Worm (Caenorhabditis elegans) whole organism, L1 larva: Measurements from ENCODE around the gene F54F7.2.

ENCODE experiments used
- C34B4.2 ChIP-seq: sonication (generic microtip); optimal IDR thresholded peaks from 2 replicates; lab custom pipeline; 2017; ENCODE audit warnings: mild to moderate bottlenecking, missing genetic modification characterization, missing compliant biosample characterization
- ama-1 ChIP-seq: fragments of 150-350 bp; optimal IDR thresholded peaks from 2 replicates; lab custom pipeline; 2014
- blmp-1 ChIP-seq: fragments of 150-350 bp; optimal IDR thresholded peaks from 2 replicates; lab custom pipeline; 2014; ENCODE audit warnings: missing biosample characterization, missing genetic modification characterization
- ceh-90 ChIP-seq: sonication (generic microtip); optimal IDR thresholded peaks from 2 replicates; lab custom pipeline; 2016; ENCODE audit warnings: missing genetic modification characterization, missing compliant biosample characterization
- ces-1 ChIP-seq: fragments of 150-350 bp; optimal IDR thresholded peaks from 2 replicates; lab custom pipeline; 2014; ENCODE audit warnings: missing biosample characterization, missing genetic modification reagents, missing genetic modification characterization
- efl-1 ChIP-seq, 4 experiments: fragments of 150-350 bp; optimal IDR thresholded peaks in 3 of 4; peaks in 1 of 4; 1 replicate in 1 of 4; 2 replicates in 3 of 4; lab custom pipeline; 2014; ENCODE audit warnings: missing biosample characterization in 2 of 4, missing genetic modification characterization in 2 of 4, missing genetic modification reagents in 2 of 4
- egl-13 ChIP-seq: sonication (generic microtip); optimal IDR thresholded peaks from 2 replicates; lab custom pipeline; 2016; ENCODE audit warnings: missing genotype, missing genetic modification reagents, missing genetic modification characterization, missing compliant biosample characterization
- egl-27 ChIP-seq, 2 experiments: fragments of 150-350 bp in 1 of 2; sonication (generic microtip); optimal IDR thresholded peaks; 3 replicates each; lab custom pipeline; 2017 to 2018; ENCODE audit warnings: missing biosample characterization in 2 of 2, missing genetic modification characterization in 2 of 2, missing genetic modification reagents in 2 of 2
- elt-2 ChIP-seq: sonication (generic microtip); optimal IDR thresholded peaks from 2 replicates; lab custom pipeline; 2016; ENCODE audit warnings: missing genetic modification characterization, mild to moderate bottlenecking, inconsistent platforms, missing compliant biosample characterization, missing genetic modification reagents
- fkh-10 ChIP-seq: sonication (generic microtip); optimal IDR thresholded peaks from 2 replicates; lab custom pipeline; 2017; ENCODE audit warnings: missing biosample characterization, missing genetic modification reagents, missing genetic modification characterization
- fkh-8 ChIP-seq: sonication (generic microtip); optimal IDR thresholded peaks from 2 replicates; lab custom pipeline; 2016; ENCODE audit warnings: mild to moderate bottlenecking, missing genetic modification characterization, missing compliant biosample characterization
- fos-1 ChIP-seq: fragments of 150-350 bp; optimal IDR thresholded peaks from 2 replicates; lab custom pipeline; 2014; ENCODE audit warnings: missing biosample characterization, missing genetic modification characterization
- grh-1 ChIP-seq: fragments of 200-800 bp; sonication (Bioruptor generic); IDR thresholded peaks from 2 replicates; pipeline ENCODE4 v1.3.6; 2022; ENCODE audit warnings: missing genetic modification reagents, missing genetic modification characterization, missing compliant biosample characterization
- hlh-17 ChIP-seq: fragments of 200-800 bp; sonication (Bioruptor generic); optimal IDR thresholded peaks from 2 replicates; lab custom pipeline; 2018; ENCODE audit warnings: missing genetic modification characterization, mild to moderate bottlenecking, missing compliant biosample characterization, moderate library complexity, borderline replicate concordance
- hpl-2 ChIP-seq: fragments of 150-350 bp; optimal IDR thresholded peaks from 2 replicates; lab custom pipeline; 2014; ENCODE audit warnings: missing biosample characterization, missing genetic modification reagents, missing genetic modification characterization
- isw-1 ChIP-seq: fragments of 200-800 bp; sonication (Bioruptor generic); IDR thresholded peaks from 2 replicates; pipeline ENCODE4 v1.3.6; 2022; ENCODE audit warnings: missing genetic modification characterization, missing compliant biosample characterization
- lin-14 ChIP-seq: fragments of 200-800 bp; sonication (Bioruptor generic); optimal IDR thresholded peaks from 2 replicates; lab custom pipeline; 2018; ENCODE audit warnings: mild to moderate bottlenecking, missing genetic modification characterization, moderate library complexity, missing compliant biosample characterization
- lin-39 ChIP-seq: fragments of 150-350 bp; optimal IDR thresholded peaks from 2 replicates; lab custom pipeline; 2014; ENCODE audit warnings: missing biosample characterization, missing genetic modification reagents, missing genetic modification characterization
- lir-3 ChIP-seq: sonication (generic microtip); optimal IDR thresholded peaks from 2 replicates; lab custom pipeline; 2016; ENCODE audit warnings: mild to moderate bottlenecking, missing genetic modification characterization, moderate library complexity, missing compliant biosample characterization; ENCODE audit not compliant: poor library complexity
- nhr-20 ChIP-seq: sonication (generic microtip); optimal IDR thresholded peaks from 2 replicates; lab custom pipeline; 2016; ENCODE audit warnings: mild to moderate bottlenecking, missing genetic modification characterization, missing compliant biosample characterization
- nhr-71 ChIP-seq: sonication (generic microtip); optimal IDR thresholded peaks from 2 replicates; lab custom pipeline; 2016; ENCODE audit warnings: mild to moderate bottlenecking, missing genetic modification characterization, moderate library complexity, missing compliant biosample characterization
- nhr-77 ChIP-seq: fragments of 150-350 bp; optimal IDR thresholded peaks from 2 replicates; lab custom pipeline; 2014; ENCODE audit warnings: missing biosample characterization, missing genetic modification characterization
- pax-3 ChIP-seq: fragments of 200-800 bp; sonication (Bioruptor generic); optimal IDR thresholded peaks from 2 replicates; lab custom pipeline; 2018; ENCODE audit warnings: mild to moderate bottlenecking, missing genetic modification characterization, moderate library complexity, missing compliant biosample characterization
- rnt-1 ChIP-seq: sonication (generic microtip); optimal IDR thresholded peaks from 2 replicates; lab custom pipeline; 2016; ENCODE audit warnings: mild to moderate bottlenecking, missing genetic modification characterization, moderate library complexity, missing compliant biosample characterization
- snpc-4 ChIP-seq: fragments of 150-350 bp; optimal IDR thresholded peaks from 2 replicates; lab custom pipeline; 2014; ENCODE audit warnings: missing biosample characterization, missing genetic modification characterization
- sptf-1 ChIP-seq: fragments of 150-350 bp; optimal IDR thresholded peaks from 2 replicates; lab custom pipeline; 2014; ENCODE audit warnings: missing biosample characterization, missing genetic modification characterization
- tlp-1 ChIP-seq: fragments of 150-350 bp; optimal IDR thresholded peaks from 2 replicates; lab custom pipeline; 2014; ENCODE audit warnings: missing biosample characterization, missing genetic modification characterization
- unc-30 ChIP-seq: sonication (generic microtip); optimal IDR thresholded peaks from 2 replicates; lab custom pipeline; 2017; ENCODE audit warnings: missing biosample characterization, missing genetic modification characterization
- vab-15 ChIP-seq: sonication (generic microtip); optimal IDR thresholded peaks from 2 replicates; lab custom pipeline; 2017; ENCODE audit warnings: missing genotype, mild to moderate bottlenecking, missing genetic modification characterization, missing compliant biosample characterization
- zip-4 ChIP-seq: fragments of 200-800 bp; sonication (Bioruptor generic); optimal IDR thresholded peaks from 2 replicates; lab custom pipeline; 2018; ENCODE audit warnings: mild to moderate bottlenecking, missing genetic modification characterization, moderate library complexity, missing compliant biosample characterization
- ztf-4 ChIP-seq: fragments of 150-350 bp; optimal IDR thresholded peaks from 2 replicates; lab custom pipeline; 2014; ENCODE audit warnings: missing biosample characterization, missing genetic modification characterization

F54F7.2 gene

ce11 chrX:11821159-11821720, 22.2 kb upstream of the F54F7.2 start:
- no peak for TF ChIP-seq unc-30 (tag; lab: Kevin White, UChicago)
- TF ChIP-seq egl-27 (tag; optimal IDR thresholded peaks at IDR 0.05; lab: Kevin White, UChicago): no peak
- TF ChIP-seq nhr-71: peak; percentile 9
- TF ChIP-seq lin-14 (GFP tag; lab: Kevin White, UChicago): peak; percentile 51
- no peak for TF ChIP-seq hpl-2 (GFP tag; lab: Kevin White, UChicago)
- peak; percentile 64 for TF ChIP-seq rnt-1 (tag; lab: Kevin White, UChicago)

- no peak for TF ChIP-seq fos-1
- peak; percentile 1 for TF ChIP-seq lin-14 (GFP tag; lab: Kevin White, UChicago)
- TF ChIP-seq, all 84 proteins: peak for 1
These were observed 19.8 kb upstream of the F54F7.2 start, which contains the start of gene tag-241 for ce11 chrX:11823704-11824103. tag-241 (plus strand) TSS chrX:11824004.

- TF ChIP-seq ztf-4 (tag; lab: Kevin White, UChicago) (no peak), fkh-10 (peak; percentile 62), sptf-1 (tag; lab: Kevin White, UChicago) (no peak), lin-39 (tag; lab: Kevin White, UChicago) (no peak), ama-1 (no peak)
These were observed 16.6 kb upstream of the F54F7.2 start for ce11 chrX:11826892-11827291.

- no peak for TF ChIP-seq zip-4
- no peak for TF ChIP-seq pax-3 (tag; lab: Kevin White, UChicago)
- no peak for TF ChIP-seq efl-1 (optimal IDR thresholded peaks at IDR 0.05; lab: Kevin White, UChicago)
- no peak for TF ChIP-seq efl-1 (GFP tag; optimal IDR thresholded peaks at IDR 0.05 in 1 of 2; lab: Kevin White, UChicago)
- no peak for TF ChIP-seq lir-3 (tag; lab: Kevin White, UChicago)
- no peak for TF ChIP-seq egl-13 (tag; lab: Kevin White, UChicago)
- TF ChIP-seq ceh-90: no peak
- no peak for TF ChIP-seq sptf-1 (tag; lab: Kevin White, UChicago)
- TF ChIP-seq fkh-10: no peak
These were observed 15.9 kb upstream of the F54F7.2 start for ce11 chrX:11827528-11827927.

ce11 chrX:11828661-11829060, 14.8 kb upstream of the F54F7.2 start:
- no peak for TF ChIP-seq blmp-1 (tag; lab: Kevin White, UChicago)
- TF ChIP-seq hpl-2 (GFP tag; lab: Kevin White, UChicago): no peak
- TF ChIP-seq fos-1: no peak
- no peak for TF ChIP-seq lin-39 (tag; lab: Kevin White, UChicago)
- TF ChIP-seq nhr-77 (tag; lab: Kevin White, UChicago): no peak
- TF ChIP-seq elt-2 (tag; lab: Kevin White, UChicago): no peak
- no peak for TF ChIP-seq C34B4.2 (tag; lab: Kevin White, UChicago)
- TF ChIP-seq pax-3 (tag; lab: Kevin White, UChicago): no peak
- no peak for TF ChIP-seq snpc-4 (tag; lab: Kevin White, UChicago)
- TF ChIP-seq ces-1 (GFP tag; lab: Kevin White, UChicago): no peak
- TF ChIP-seq ama-1: no peak
- TF ChIP-seq vab-15: no peak

ce11 chrX:11837378-11837777, 6.1 kb upstream of the F54F7.2 start, which contains the start of gene taf-7.1:
taf-7.1 (minus strand) TSS chrX:11837478.
- TF ChIP-seq hlh-17 (GFP tag; lab: Kevin White, UChicago) (no peak), fkh-8 (tag; lab: Kevin White, UChicago) (no peak), isw-1 (no peak), efl-1 (optimal IDR thresholded peaks at IDR 0.05; lab: Kevin White, UChicago) (no peak), efl-1 (GFP tag; optimal IDR thresholded peaks at IDR 0.05 in 1 of 2; lab: Kevin White, UChicago) (no peak)
- TF ChIP-seq, all 84 proteins: peak for 0

ce11 chrX:11848618-11849017, 5.2 kb downstream of the F54F7.2 start, which contains the start of gene F54F7.9:
F54F7.9 (minus strand) TSS chrX:11848718.
- no peak for TF ChIP-seq fos-1
- TF ChIP-seq rnt-1 (tag; lab: Kevin White, UChicago): no peak
- no peak for TF ChIP-seq nhr-20 (tag; lab: Kevin White, UChicago)
- no peak for TF ChIP-seq tlp-1 (tag; lab: Kevin White, UChicago)
- TF ChIP-seq grh-1 (GFP tag; lab: Robert Waterston, UW): no peak
- TF ChIP-seq lin-14 (GFP tag; lab: Kevin White, UChicago): no peak
- TF ChIP-seq fkh-10: no peak
- TF ChIP-seq egl-13 (tag; lab: Kevin White, UChicago): no peak
- TF ChIP-seq, all 84 proteins: peak for 0
